Worm (Caenorhabditis elegans) whole organism, L1 larva: ENCODE measurements around the gene C55C3.8.
A peak's percentile ranks its signal among the peaks of the same experiment; 100 is the strongest.

Source experiments
- C04F5.9 ChIP-seq: sonication (generic microtip); optimal IDR thresholded peaks from 2 replicates; lab custom pipeline; 2016; ENCODE audit warnings: missing genetic modification characterization, missing compliant biosample characterization
- C16A3.4 ChIP-seq: fragments of 150-350 bp; optimal IDR thresholded peaks from 2 replicates; lab custom pipeline; 2014; ENCODE audit warnings: missing biosample characterization, missing genetic modification characterization
- F16B12.6 ChIP-seq: fragments of 150-350 bp; optimal IDR thresholded peaks from 2 replicates; lab custom pipeline; 2014; ENCODE audit warnings: missing biosample characterization, missing genetic modification characterization
- alr-1 ChIP-seq: fragments of 200-800 bp; sonication (Bioruptor generic); optimal IDR thresholded peaks from 2 replicates; lab custom pipeline; 2018; ENCODE audit warnings: borderline replicate concordance, mild to moderate bottlenecking, missing genetic modification characterization, missing compliant biosample characterization
- ceh-63 ChIP-seq: fragments of 200-800 bp; sonication (Bioruptor generic); optimal IDR thresholded peaks from 2 replicates; lab custom pipeline; 2018; ENCODE audit warnings: mild to moderate bottlenecking, missing genetic modification characterization, missing compliant biosample characterization
- ceh-8 ChIP-seq: fragments of 200-800 bp; sonication (Bioruptor generic); optimal IDR thresholded peaks from 2 replicates; lab custom pipeline; 2018; ENCODE audit warnings: mild to moderate bottlenecking, missing genetic modification characterization, moderate library complexity, missing compliant biosample characterization
- ceh-82 ChIP-seq, 3 experiments: fragments of 150-350 bp in 1 of 3; sonication (generic microtip) in 2 of 3; optimal IDR thresholded peaks; 2 replicates each; lab custom pipeline; 2014 to 2017; ENCODE audit warnings: missing biosample characterization in 3 of 3, missing genetic modification characterization in 3 of 3
- ceh-88 ChIP-seq: fragments of 200-800 bp; sonication (Bioruptor generic); IDR thresholded peaks from 2 replicates; pipeline ENCODE4 v1.3.6; 2022; ENCODE audit warnings: missing genetic modification characterization, missing compliant biosample characterization
- ces-1 ChIP-seq: fragments of 150-350 bp; optimal IDR thresholded peaks from 2 replicates; lab custom pipeline; 2014; ENCODE audit warnings: missing biosample characterization, missing genetic modification reagents, missing genetic modification characterization
- efl-3 ChIP-seq: fragments of 200-800 bp; sonication (Bioruptor generic); optimal IDR thresholded peaks from 2 replicates; lab custom pipeline; 2018; ENCODE audit warnings: mild to moderate bottlenecking, missing genetic modification characterization, missing compliant biosample characterization
- egl-27 ChIP-seq, 2 experiments: fragments of 150-350 bp in 1 of 2; sonication (generic microtip); optimal IDR thresholded peaks; 3 replicates each; lab custom pipeline; 2017 to 2018; ENCODE audit warnings: missing biosample characterization in 2 of 2, missing genetic modification characterization in 2 of 2, missing genetic modification reagents in 2 of 2
- elt-2 ChIP-seq: sonication (generic microtip); optimal IDR thresholded peaks from 2 replicates; lab custom pipeline; 2016; ENCODE audit warnings: missing genetic modification characterization, mild to moderate bottlenecking, inconsistent platforms, missing compliant biosample characterization, missing genetic modification reagents
- ets-5 ChIP-seq: fragments of 200-800 bp; sonication (Bioruptor generic); IDR thresholded peaks from 2 replicates; pipeline ENCODE4 v1.3.6; 2022; ENCODE audit warnings: missing genetic modification characterization, missing compliant biosample characterization
- fkh-10 ChIP-seq: sonication (generic microtip); optimal IDR thresholded peaks from 2 replicates; lab custom pipeline; 2017; ENCODE audit warnings: missing biosample characterization, missing genetic modification reagents, missing genetic modification characterization
- fkh-8 ChIP-seq: sonication (generic microtip); optimal IDR thresholded peaks from 2 replicates; lab custom pipeline; 2016; ENCODE audit warnings: mild to moderate bottlenecking, missing genetic modification characterization, missing compliant biosample characterization
- fos-1 ChIP-seq: fragments of 150-350 bp; optimal IDR thresholded peaks from 2 replicates; lab custom pipeline; 2014; ENCODE audit warnings: missing biosample characterization, missing genetic modification characterization
- grh-1 ChIP-seq: fragments of 200-800 bp; sonication (Bioruptor generic); IDR thresholded peaks from 2 replicates; pipeline ENCODE4 v1.3.6; 2022; ENCODE audit warnings: missing genetic modification reagents, missing genetic modification characterization, missing compliant biosample characterization
- hlh-17 ChIP-seq: fragments of 200-800 bp; sonication (Bioruptor generic); optimal IDR thresholded peaks from 2 replicates; lab custom pipeline; 2018; ENCODE audit warnings: missing genetic modification characterization, mild to moderate bottlenecking, missing compliant biosample characterization, moderate library complexity, borderline replicate concordance
- hlh-4 ChIP-seq: sonication (generic microtip); optimal IDR thresholded peaks from 2 replicates; lab custom pipeline; 2016; ENCODE audit warnings: mild to moderate bottlenecking, missing genetic modification characterization, missing compliant biosample characterization
- hpl-2 ChIP-seq: fragments of 150-350 bp; optimal IDR thresholded peaks from 2 replicates; lab custom pipeline; 2014; ENCODE audit warnings: missing biosample characterization, missing genetic modification reagents, missing genetic modification characterization
- isw-1 ChIP-seq: fragments of 200-800 bp; sonication (Bioruptor generic); IDR thresholded peaks from 2 replicates; pipeline ENCODE4 v1.3.6; 2022; ENCODE audit warnings: missing genetic modification characterization, missing compliant biosample characterization
- jun-1 ChIP-seq: fragments of 150-350 bp; optimal IDR thresholded peaks from 2 replicates; lab custom pipeline; 2014; ENCODE audit warnings: missing biosample characterization, missing genetic modification reagents, missing genetic modification characterization
- lin-14 ChIP-seq: fragments of 200-800 bp; sonication (Bioruptor generic); optimal IDR thresholded peaks from 2 replicates; lab custom pipeline; 2018; ENCODE audit warnings: mild to moderate bottlenecking, missing genetic modification characterization, moderate library complexity, missing compliant biosample characterization
- lin-15B ChIP-seq: fragments of 150-350 bp; sonication (generic microtip); optimal IDR thresholded peaks from 3 replicates; lab custom pipeline; 2014; ENCODE audit warnings: missing biosample characterization, missing genetic modification characterization
- lsy-2 ChIP-seq, 2 experiments: fragments of 150-350 bp; optimal IDR thresholded peaks; 2 replicates each; lab custom pipeline; 2014; ENCODE audit warnings: missing biosample characterization in 2 of 2, missing genetic modification characterization in 2 of 2
- mef-2 ChIP-seq: fragments of 150-350 bp; optimal IDR thresholded peaks from 2 replicates; lab custom pipeline; 2014; ENCODE audit warnings: missing biosample characterization, missing genetic modification characterization
- mep-1 ChIP-seq: fragments of 150-350 bp; optimal IDR thresholded peaks from 2 replicates; lab custom pipeline; 2014; ENCODE audit warnings: missing biosample characterization, missing genetic modification characterization
- nhr-11 ChIP-seq: fragments of 150-350 bp; optimal IDR thresholded peaks from 2 replicates; lab custom pipeline; 2014; ENCODE audit warnings: missing biosample characterization, missing genetic modification characterization
- nhr-20 ChIP-seq: sonication (generic microtip); optimal IDR thresholded peaks from 2 replicates; lab custom pipeline; 2016; ENCODE audit warnings: mild to moderate bottlenecking, missing genetic modification characterization, missing compliant biosample characterization
- nhr-47 ChIP-seq: sonication (generic microtip); optimal IDR thresholded peaks from 2 replicates; lab custom pipeline; 2016; ENCODE audit warnings: mild to moderate bottlenecking, missing genetic modification characterization, moderate library complexity, missing compliant biosample characterization
- nhr-71 ChIP-seq: sonication (generic microtip); optimal IDR thresholded peaks from 2 replicates; lab custom pipeline; 2016; ENCODE audit warnings: mild to moderate bottlenecking, missing genetic modification characterization, moderate library complexity, missing compliant biosample characterization
- nhr-76 ChIP-seq: sonication (generic microtip); optimal IDR thresholded peaks from 2 replicates; lab custom pipeline; 2017; ENCODE audit warnings: missing biosample characterization, missing genetic modification characterization
- nhr-77 ChIP-seq: fragments of 150-350 bp; optimal IDR thresholded peaks from 2 replicates; lab custom pipeline; 2014; ENCODE audit warnings: missing biosample characterization, missing genetic modification characterization
- pag-3 ChIP-seq: sonication (generic microtip); optimal IDR thresholded peaks from 2 replicates; lab custom pipeline; 2017; ENCODE audit warnings: missing genetic modification characterization, mild to moderate bottlenecking, missing compliant biosample characterization, antibody characterized with exemption, borderline replicate concordance; ENCODE audit not compliant: insufficient read depth
- rnt-1 ChIP-seq: sonication (generic microtip); optimal IDR thresholded peaks from 2 replicates; lab custom pipeline; 2016; ENCODE audit warnings: mild to moderate bottlenecking, missing genetic modification characterization, moderate library complexity, missing compliant biosample characterization
- skn-1 ChIP-seq: fragments of 150-350 bp; optimal IDR thresholded peaks from 2 replicates; lab custom pipeline; 2014; ENCODE audit warnings: missing biosample characterization, missing genetic modification characterization
- snpc-4 ChIP-seq: fragments of 150-350 bp; optimal IDR thresholded peaks from 2 replicates; lab custom pipeline; 2014; ENCODE audit warnings: missing biosample characterization, missing genetic modification characterization
- snu-23 ChIP-seq: sonication (generic microtip); optimal IDR thresholded peaks from 2 replicates; lab custom pipeline; 2016; ENCODE audit warnings: missing genetic modification characterization, missing compliant biosample characterization
- sox-4 ChIP-seq: sonication (generic microtip); optimal IDR thresholded peaks from 2 replicates; lab custom pipeline; 2016; ENCODE audit warnings: missing genetic modification characterization, missing compliant biosample characterization
- sptf-1 ChIP-seq: fragments of 150-350 bp; optimal IDR thresholded peaks from 2 replicates; lab custom pipeline; 2014; ENCODE audit warnings: missing biosample characterization, missing genetic modification characterization
- sup-37 ChIP-seq: fragments of 200-800 bp; sonication (Bioruptor generic); optimal IDR thresholded peaks from 2 replicates; lab custom pipeline; 2018; ENCODE audit warnings: mild to moderate bottlenecking, missing genetic modification characterization, missing compliant biosample characterization
- swsn-7 ChIP-seq: sonication (generic microtip); optimal IDR thresholded peaks from 2 replicates; lab custom pipeline; 2016; ENCODE audit warnings: missing genetic modification characterization, missing compliant biosample characterization
- unc-130 ChIP-seq: fragments of 150-350 bp; optimal IDR thresholded peaks from 2 replicates; lab custom pipeline; 2017; ENCODE audit warnings: missing biosample characterization, missing genetic modification characterization, inconsistent platforms
- unc-30 ChIP-seq: sonication (generic microtip); optimal IDR thresholded peaks from 2 replicates; lab custom pipeline; 2017; ENCODE audit warnings: missing biosample characterization, missing genetic modification characterization
- unc-62 ChIP-seq: fragments of 150-350 bp; optimal IDR thresholded peaks from 2 replicates; lab custom pipeline; 2014; ENCODE audit warnings: missing biosample characterization, missing genetic modification reagents, missing genetic modification characterization
- unc-86 ChIP-seq: sonication (generic microtip); optimal IDR thresholded peaks from 2 replicates; lab custom pipeline; 2016; ENCODE audit warnings: missing genetic modification characterization, missing compliant biosample characterization
- unc-98 ChIP-seq: fragments of 200-800 bp; sonication (Bioruptor generic); IDR thresholded peaks from 2 replicates; pipeline ENCODE4 v1.3.6; 2022; ENCODE audit warnings: missing genetic modification characterization, missing compliant biosample characterization
- xbp-1 ChIP-seq: sonication (generic microtip); optimal IDR thresholded peaks from 2 replicates; lab custom pipeline; 2016; ENCODE audit warnings: missing genetic modification characterization, missing compliant biosample characterization
- zag-1 ChIP-seq: fragments of 150-350 bp; optimal IDR thresholded peaks from 2 replicates; lab custom pipeline; 2014; ENCODE audit warnings: missing biosample characterization, missing genetic modification characterization
- zip-4 ChIP-seq: fragments of 200-800 bp; sonication (Bioruptor generic); optimal IDR thresholded peaks from 2 replicates; lab custom pipeline; 2018; ENCODE audit warnings: mild to moderate bottlenecking, missing genetic modification characterization, moderate library complexity, missing compliant biosample characterization
- ztf-11 ChIP-seq, 2 experiments: sonication (generic microtip); optimal IDR thresholded peaks; 2 replicates each; lab custom pipeline; 2016 to 2017; ENCODE audit warnings: missing genetic modification characterization in 2 of 2, missing biosample characterization in 1 of 2, missing compliant biosample characterization in 1 of 2

The C55C3.8 gene

ce11 chrIV:5657126-5657666 lies 33.6 kb upstream of the C55C3.8 start (continued):
- no peak for TF ChIP-seq hpl-2
- no peak for TF ChIP-seq ztf-11 (tag; optimal IDR thresholded peaks at IDR 0.05; lab: Kevin White, UChicago)
- no peak for TF ChIP-seq zip-4 (GFP tag; lab: Kevin White, UChicago)
- peak; percentile 18 for TF ChIP-seq sup-37 (GFP tag; lab: Kevin White, UChicago)
- TF ChIP-seq xbp-1 (tag; lab: Kevin White, UChicago), result peak; percentile 71
- TF ChIP-seq ceh-88 (GFP tag; lab: Robert Waterston, UW), result peak; percentile 56; the same call in 1 of the 2 replicates
- TF ChIP-seq hlh-17 (GFP tag; lab: Kevin White, UChicago), result no peak
- no peak for TF ChIP-seq ces-1
- peak; percentile 10 for TF ChIP-seq fkh-10 (GFP tag; lab: Kevin White, UChicago)
- no peak for TF ChIP-seq sox-4 (tag; lab: Kevin White, UChicago)
- TF ChIP-seq alr-1 (tag; lab: Kevin White, UChicago), result no peak
- TF ChIP-seq F16B12.6 (tag; lab: Kevin White, UChicago), result no peak
- TF ChIP-seq lin-14, result peak; percentile 96
- TF ChIP-seq snpc-4, result peak; percentile 54
- peak in 1 of 2 experiments; percentile 79 for TF ChIP-seq egl-27 (tag; optimal IDR thresholded peaks at IDR 0.05; lab: Kevin White, UChicago)
- TF ChIP-seq nhr-77 (tag; lab: Kevin White, UChicago), result peak; percentile 92
- TF ChIP-seq jun-1, result peak; percentile 78
- peak; percentile 48 for TF ChIP-seq fos-1 (tag; lab: Kevin White, UChicago)
- TF ChIP-seq ceh-82 (tag; optimal IDR thresholded peaks at IDR 0.05; lab: Kevin White, UChicago), result peak; percentile 13 to 71 (median 69)
- TF ChIP-seq nhr-47 (tag; lab: Kevin White, UChicago), result peak; percentile 87
- TF ChIP-seq C16A3.4 (tag; lab: Kevin White, UChicago), result peak; percentile 60
- TF ChIP-seq lsy-2 (tag; optimal IDR thresholded peaks at IDR 0.05; lab: Kevin White, UChicago), result peak; percentile 73 to 81
- no peak for TF ChIP-seq zag-1 (tag; lab: Kevin White, UChicago)
- no peak for TF ChIP-seq hlh-4 (tag; lab: Kevin White, UChicago)
- TF ChIP-seq swsn-7 (tag; lab: Kevin White, UChicago), result peak; percentile 81
- no peak for TF ChIP-seq skn-1 (tag; lab: Kevin White, UChicago)
- peak; percentile 1 for TF ChIP-seq unc-86 (tag; lab: Kevin White, UChicago)
- peak; percentile 67 for TF ChIP-seq nhr-11 (tag; lab: Kevin White, UChicago)
- TF ChIP-seq efl-3 (GFP tag; lab: Kevin White, UChicago), result no peak
- no peak for TF ChIP-seq mef-2 (tag; lab: Kevin White, UChicago)
- TF ChIP-seq ceh-8 (GFP tag; lab: Kevin White, UChicago), result no peak
- TF ChIP-seq nhr-76, result no peak

DNA sequence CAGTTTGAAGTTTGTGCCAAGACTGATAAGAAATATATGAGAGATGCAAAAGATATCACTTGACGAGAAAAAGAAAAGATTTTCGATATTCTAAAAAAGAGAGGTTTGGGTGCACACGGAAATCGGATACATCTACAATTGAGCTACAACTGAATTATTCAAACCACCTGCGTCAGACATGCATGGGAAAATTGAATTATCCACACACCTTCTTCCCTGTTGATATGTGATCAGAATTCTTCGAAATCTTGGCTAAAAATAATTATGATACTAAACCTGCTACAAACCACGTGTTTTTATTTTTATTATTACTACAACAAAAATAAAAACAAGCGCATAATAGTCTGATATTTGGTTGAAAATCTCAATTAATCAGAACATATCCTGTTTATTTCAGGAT lies 32.6 kb upstream of the C55C3.8 start:
- TF ChIP-seq nhr-71 (tag; lab: Kevin White, UChicago), result peak; percentile 69
- TF ChIP-seq snu-23 (GFP tag; lab: Kevin White, UChicago), result no peak
- TF ChIP-seq unc-98 (GFP tag; lab: Robert Waterston, UW), result no peak
- TF ChIP-seq nhr-47 (tag; lab: Kevin White, UChicago), result peak; percentile 63
- TF ChIP-seq ceh-8 (GFP tag; lab: Kevin White, UChicago), result no peak
- no peak for TF ChIP-seq skn-1 (tag; lab: Kevin White, UChicago)
- peak; percentile 19 for TF ChIP-seq elt-2 (tag; lab: Kevin White, UChicago)
- TF ChIP-seq unc-30 (tag; lab: Kevin White, UChicago), result no peak
- TF ChIP-seq xbp-1 (tag; lab: Kevin White, UChicago), result no peak
- no peak for TF ChIP-seq ets-5 (GFP tag; lab: Robert Waterston, UW)
- TF ChIP-seq sptf-1 (tag; lab: Kevin White, UChicago), result no peak
- TF ChIP-seq sup-37 (GFP tag; lab: Kevin White, UChicago), result no peak
- no peak for TF ChIP-seq lin-15B (tag; lab: Kevin White, UChicago)
- TF ChIP-seq swsn-7 (tag; lab: Kevin White, UChicago), result peak; percentile 23
- TF ChIP-seq mep-1, result no peak
- TF ChIP-seq unc-62 (GFP tag; lab: Kevin White, UChicago), result no peak
- no peak for TF ChIP-seq egl-27 (tag; optimal IDR thresholded peaks at IDR 0.05; lab: Kevin White, UChicago)
- TF ChIP-seq pag-3 (tag; lab: Kevin White, UChicago), result no peak
- TF ChIP-seq C16A3.4 (tag; lab: Kevin White, UChicago), result no peak
- TF ChIP-seq mef-2 (tag; lab: Kevin White, UChicago), result no peak
- TF ChIP-seq rnt-1, result no peak
- no peak for TF ChIP-seq C04F5.9
- TF ChIP-seq ceh-63 (GFP tag; lab: Kevin White, UChicago), result no peak
- peak; percentile 72 for TF ChIP-seq fkh-8
- TF ChIP-seq grh-1 (GFP tag; lab: Robert Waterston, UW), result no peak
- no peak for TF ChIP-seq unc-130 (tag; lab: Kevin White, UChicago)
- peak; percentile 31 for TF ChIP-seq nhr-20 (tag; lab: Kevin White, UChicago)
- no peak for TF ChIP-seq isw-1
